Fruit fly (Drosophila melanogaster) whole organism, adult: ENCODE results near the gene CG11828.

Experiments used
- CG1620 ChIP-seq: fragments of 200-800 bp; sonication (Bioruptor generic); optimal IDR thresholded peaks from 2 replicates; lab custom pipeline; 2016; ENCODE audit warnings: missing biosample characterization, missing genetic modification characterization
- CG7101 ChIP-seq: fragments of 200-800 bp; sonication (Bioruptor generic); optimal IDR thresholded peaks from 2 replicates; lab custom pipeline; 2018; ENCODE audit warnings: missing biosample characterization, mild to moderate bottlenecking, missing genetic modification characterization, moderate library complexity
- Hr96 ChIP-seq: fragments of 200-800 bp; sonication (Bioruptor generic); optimal IDR thresholded peaks from 2 replicates; lab custom pipeline; 2016; ENCODE audit warnings: missing biosample characterization, missing genetic modification characterization
- Mnt ChIP-seq: fragments of 200-800 bp; sonication (Bioruptor generic); optimal IDR thresholded peaks from 2 replicates; lab custom pipeline; 2016; ENCODE audit warnings: missing biosample characterization, mild to moderate bottlenecking, missing genetic modification characterization
- cic ChIP-seq: fragments of 200-800 bp; sonication (Bioruptor generic); optimal IDR thresholded peaks from 2 replicates; lab custom pipeline; 2017; ENCODE audit warnings: missing biosample characterization, mild to moderate bottlenecking, missing genetic modification characterization, moderate library complexity
- cnc ChIP-seq, 2 experiments: fragments of >200 bp; optimal IDR thresholded peaks; 2 replicates each; lab custom pipeline; 2017
- kay ChIP-seq: fragments of 200-800 bp; sonication (Bioruptor generic); peaks from one replicate; lab custom pipeline; 2016; ENCODE audit warnings: missing biosample characterization, missing genetic modification characterization, borderline replicate concordance
- ovo ChIP-seq: fragments of 200-800 bp; sonication (Bioruptor generic); optimal IDR thresholded peaks from 2 replicates; lab custom pipeline; 2016; ENCODE audit warnings: missing biosample characterization, missing genetic modification characterization

DNA sequence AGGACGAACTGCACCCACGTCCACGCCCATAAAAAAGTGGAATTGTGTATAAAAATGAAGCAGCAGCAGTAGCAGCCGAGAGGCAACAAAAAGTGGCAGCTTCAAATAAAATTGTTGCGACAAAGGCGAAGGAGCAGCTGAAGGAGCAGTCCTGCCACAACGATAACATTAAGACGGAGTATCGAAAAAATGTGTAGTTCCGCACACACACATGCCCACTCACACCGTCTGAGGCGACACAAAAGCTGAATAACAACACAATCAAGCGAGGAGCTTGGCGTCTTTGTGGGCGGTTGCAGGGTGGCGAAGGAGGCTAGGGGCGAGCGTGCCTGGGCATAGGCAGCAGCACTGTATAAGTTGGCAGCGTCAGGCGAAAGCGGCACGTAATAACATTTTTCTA is 35.9 kb downstream of the CG11828 start:
- TF ChIP-seq Mnt (GFP tag; lab: Kevin White, UChicago) (no peak), cnc (optimal IDR thresholded peaks at IDR 0.05; lab: Kevin White, UChicago) (no peak), CG1620 (GFP tag; lab: Kevin White, UChicago) (no peak), CG7101 (no peak), ovo (no peak), Hr96 (GFP tag; lab: Kevin White, UChicago) (no peak), kay (GFP tag; lab: Kevin White, UChicago) (no peak), cic (no peak)
